Worm (Caenorhabditis elegans) whole organism, midembryonic: ENCODE data around the gene F32D8.7.

Source experiments
- flt-1 ChIP-seq: fragments of 200-800 bp; sonication (Bioruptor generic); IDR thresholded peaks from 2 replicates; pipeline ENCODE4 v1.3.6; 2022; ENCODE audit warnings: missing genetic modification characterization, missing compliant biosample characterization
- ref-1 ChIP-seq: fragments of 200-800 bp; sonication (Bioruptor generic); conservative IDR thresholded peaks from 2 replicates; pipeline ENCODE4 v1.3.6; 2022; ENCODE audit warnings: missing genetic modification reagents, missing genetic modification characterization, missing compliant biosample characterization

DNA sequence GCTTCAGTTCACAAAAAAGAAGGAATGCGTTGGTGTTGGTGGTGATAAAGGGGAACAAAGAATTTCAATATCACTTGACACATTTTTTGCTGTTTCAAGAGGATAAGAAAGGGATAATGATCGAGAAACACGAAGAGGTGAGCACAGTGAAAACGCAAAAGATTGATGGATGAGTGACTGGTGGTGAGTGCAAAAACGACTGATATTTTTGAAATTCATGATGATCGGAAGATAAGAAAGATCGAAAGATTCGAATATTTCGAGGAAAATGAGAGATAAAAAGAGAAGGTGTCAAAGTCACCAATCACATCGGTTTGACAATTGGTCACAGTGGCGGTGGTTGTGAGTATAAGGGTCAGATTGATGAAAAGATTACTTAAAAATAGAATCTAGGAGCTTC is 17.7 kb downstream of the F32D8.7 start:
- TF ChIP-seq ref-1 (no peak), flt-1 (GFP tag; lab: Robert Waterston, UW) (no peak)
